Fruit fly (Drosophila melanogaster): Measurements from ENCODE around the gene aay.

aay gene

dm6 chr3L:9429665-9430607, 6.9 kb downstream of the aay start, which contains the start of the genes RpS17 and MTF-1 (continued):
- TF ChIP-seq nom (GFP tag; optimal IDR thresholded peaks at IDR 0.05) (peak; percentile 80), nerfin-2 (GFP tag; IDR thresholded peaks at IDR 0.05; ENCODE audit: partially characterized antibody) (no peak), knrl (GFP tag; IDR thresholded peaks at IDR 0.05; ENCODE audit: partially characterized antibody) (no peak), Dfd (GFP tag; optimal IDR thresholded peaks at IDR 0.05) (no peak), D19A (tag; optimal IDR thresholded peaks at IDR 0.05) (peak; percentile 13), Atf6 (GFP tag; IDR thresholded peaks at IDR 0.05) (no peak), CG18599 (GFP tag; optimal IDR thresholded peaks at IDR 0.05) (peak; percentile 44), CG17328 (GFP tag; IDR thresholded peaks at IDR 0.05) (peak; percentile 81), Elba2 (GFP tag; optimal IDR thresholded peaks at IDR 0.05) (no peak), E2f1 (GFP tag; IDR thresholded peaks at IDR 0.05) (no peak), CG12744 (GFP tag; optimal IDR thresholded peaks at IDR 0.05) (no peak), zf30C (GFP tag; optimal IDR thresholded peaks at IDR 0.05) (peak; percentile 3), CG12155 (GFP tag; optimal IDR thresholded peaks at IDR 0.05) (peak; percentile 98), Eip74EF (GFP tag; optimal IDR thresholded peaks at IDR 0.05) (peak in 1 of 2 experiments; percentile 73), croc (GFP tag; conservative IDR thresholded peaks at IDR 0.05) (no peak), Deaf1 (tag; optimal IDR thresholded peaks at IDR 0.05) (peak; percentile 10), Abd-B (GFP tag; optimal IDR thresholded peaks at IDR 0.05) (no peak), ERR (GFP tag; optimal IDR thresholded peaks at IDR 0.05) (no peak), CG8944 (GFP tag; optimal IDR thresholded peaks at IDR 0.05) (no peak), hth (optimal IDR thresholded peaks at IDR 0.05) (no peak), eyg (GFP tag; optimal IDR thresholded peaks at IDR 0.05) (no peak), Ssrp (tag; optimal IDR thresholded peaks at IDR 0.05) (no peak), CG6765 (GFP tag; optimal IDR thresholded peaks at IDR 0.05) (peak; percentile 73), klu (GFP tag; IDR thresholded peaks at IDR 0.05) (no peak), NC2β (GFP tag; optimal IDR thresholded peaks at IDR 0.05) (peak; percentile 93), Opbp (GFP tag; IDR thresholded peaks at IDR 0.05; ENCODE audit: partially characterized antibody) (no peak), CG7987 (GFP tag; optimal IDR thresholded peaks at IDR 0.05) (peak; percentile 64), Pdp1 (GFP tag; optimal IDR thresholded peaks at IDR 0.05) (peak in 1 of 2 experiments; percentile 57), lilli (GFP tag; optimal IDR thresholded peaks at IDR 0.05) (no peak), repo (GFP tag; optimal IDR thresholded peaks at IDR 0.05) (no peak), CG18764 (GFP tag; optimal IDR thresholded peaks at IDR 0.05) (no peak), CG15479 (GFP tag; optimal IDR thresholded peaks at IDR 0.05) (no peak), CG9437 (GFP tag; optimal IDR thresholded peaks at IDR 0.05) (peak; percentile 16), CG8089 (GFP tag; optimal IDR thresholded peaks at IDR 0.05) (peak; percentile 22), Dip3 (GFP tag; optimal IDR thresholded peaks at IDR 0.05) (peak; percentile 17), ham (GFP tag; IDR thresholded peaks at IDR 0.05) (no peak), Sry-δ (GFP tag; optimal IDR thresholded peaks at IDR 0.05) (peak; percentile 28), org-1 (GFP tag; optimal IDR thresholded peaks at IDR 0.05) (peak; percentile 17), MBD-R2 (GFP tag; IDR thresholded peaks at IDR 0.05) (peak; percentile 43; the same call in 1 of the 2 replicates), otp (GFP tag; IDR thresholded peaks at IDR 0.05) (peak; percentile 46; the same call in 1 of the 3 replicates), Ets65A (GFP tag) (peak; percentile 85), CG6175 (GFP tag; IDR thresholded peaks at IDR 0.05) (no peak), mirr (GFP tag; optimal IDR thresholded peaks at IDR 0.05) (peak; percentile 55), Tbp (GFP tag; optimal IDR thresholded peaks at IDR 0.05) (peak; percentile 50), ftz-f1 (GFP tag; optimal IDR thresholded peaks at IDR 0.05) (no peak), CG11398 (GFP tag; optimal IDR thresholded peaks at IDR 0.05) (peak; percentile 62), psq (GFP tag; optimal IDR thresholded peaks at IDR 0.05) (no peak), gsb (GFP tag; IDR thresholded peaks at IDR 0.05) (no peak), sens-2 (GFP tag; IDR thresholded peaks at IDR 0.05) (0 out of 2 replicates have a peak, but pooled peaks have one; percentile 27)

Measured in whole organism, embryonic.